Fruit fly (Drosophila melanogaster) whole organism, adult: ENCODE data around the gene mRpL9.

ENCODE experiments used
- CG11617 ChIP-seq: fragments of 200-800 bp; sonication (Bioruptor generic); optimal IDR thresholded peaks from 2 replicates; lab custom pipeline; 2017; ENCODE audit warnings: mild to moderate bottlenecking, missing biosample characterization, missing genetic modification reagents, missing genetic modification characterization
- CG12768 ChIP-seq: fragments of 200-800 bp; sonication (Bioruptor generic); optimal IDR thresholded peaks from 2 replicates; lab custom pipeline; 2017; ENCODE audit warnings: missing biosample characterization, missing genetic modification characterization, mild to moderate bottlenecking, moderate library complexity, missing genetic modification reagents
- CG14711 ChIP-seq: fragments of 200-800 bp; sonication (Bioruptor generic); optimal IDR thresholded peaks from 2 replicates; lab custom pipeline; 2018; ENCODE audit warnings: missing biosample characterization, mild to moderate bottlenecking, missing genetic modification characterization, moderate library complexity
- CG1620 ChIP-seq: fragments of 200-800 bp; sonication (Bioruptor generic); optimal IDR thresholded peaks from 2 replicates; lab custom pipeline; 2016; ENCODE audit warnings: missing biosample characterization, missing genetic modification characterization
- CG33017 ChIP-seq: fragments of 200-800 bp; sonication (Bioruptor generic); optimal IDR thresholded peaks from 2 replicates; lab custom pipeline; 2018; ENCODE audit warnings: missing biosample characterization, mild to moderate bottlenecking, missing genetic modification characterization, moderate library complexity
- CG5204 ChIP-seq: fragments of 200-800 bp; sonication (Bioruptor generic); optimal IDR thresholded peaks from 2 replicates; lab custom pipeline; 2016; ENCODE audit warnings: missing biosample characterization, missing genetic modification characterization
- CG7045 ChIP-seq: fragments of 200-800 bp; sonication (Bioruptor generic); optimal IDR thresholded peaks from 2 replicates; lab custom pipeline; 2017; ENCODE audit warnings: missing biosample characterization, mild to moderate bottlenecking, missing genetic modification characterization
- CG7101 ChIP-seq: fragments of 200-800 bp; sonication (Bioruptor generic); optimal IDR thresholded peaks from 2 replicates; lab custom pipeline; 2018; ENCODE audit warnings: missing biosample characterization, mild to moderate bottlenecking, missing genetic modification characterization, moderate library complexity
- Clk ChIP-seq: fragments of 200-800 bp; sonication (Bioruptor generic); optimal IDR thresholded peaks from 2 replicates; lab custom pipeline; 2017; ENCODE audit warnings: missing biosample characterization, missing genetic modification characterization
- Crg-1 ChIP-seq: fragments of 200-800 bp; sonication (Bioruptor generic); optimal IDR thresholded peaks from 2 replicates; lab custom pipeline; 2016; ENCODE audit warnings: missing biosample characterization, missing genetic modification characterization
- Hr96 ChIP-seq: fragments of 200-800 bp; sonication (Bioruptor generic); optimal IDR thresholded peaks from 2 replicates; lab custom pipeline; 2016; ENCODE audit warnings: missing biosample characterization, missing genetic modification characterization
- Mnt ChIP-seq: fragments of 200-800 bp; sonication (Bioruptor generic); optimal IDR thresholded peaks from 2 replicates; lab custom pipeline; 2016; ENCODE audit warnings: missing biosample characterization, mild to moderate bottlenecking, missing genetic modification characterization
- bab1 ChIP-seq: fragments of 200-800 bp; sonication (Bioruptor generic); optimal IDR thresholded peaks from 3 replicates; lab custom pipeline; 2019; ENCODE audit warnings: missing biosample characterization, mild to moderate bottlenecking, missing genetic modification characterization, moderate library complexity
- cic ChIP-seq: fragments of 200-800 bp; sonication (Bioruptor generic); optimal IDR thresholded peaks from 2 replicates; lab custom pipeline; 2017; ENCODE audit warnings: missing biosample characterization, mild to moderate bottlenecking, missing genetic modification characterization, moderate library complexity
- cnc ChIP-seq, 2 experiments: fragments of >200 bp; optimal IDR thresholded peaks; 2 replicates each; lab custom pipeline; 2017
- kay ChIP-seq: fragments of 200-800 bp; sonication (Bioruptor generic); peaks from one replicate; lab custom pipeline; 2016; ENCODE audit warnings: missing biosample characterization, missing genetic modification characterization, borderline replicate concordance
- ovo ChIP-seq: fragments of 200-800 bp; sonication (Bioruptor generic); optimal IDR thresholded peaks from 2 replicates; lab custom pipeline; 2016; ENCODE audit warnings: missing biosample characterization, missing genetic modification characterization
- pad ChIP-seq: fragments of 200-800 bp; sonication (Bioruptor generic); optimal IDR thresholded peaks from 3 replicates; lab custom pipeline; 2017; ENCODE audit warnings: missing biosample characterization, missing genetic modification characterization, mild to moderate bottlenecking, moderate library complexity, missing genetic modification reagents
- tj ChIP-seq: fragments of 200-800 bp; sonication (Bioruptor generic); optimal IDR thresholded peaks from 3 replicates; lab custom pipeline; 2017; ENCODE audit warnings: missing biosample characterization, mild to moderate bottlenecking, missing genetic modification characterization, moderate library complexity
- toe ChIP-seq: fragments of 200-800 bp; sonication (Bioruptor generic); optimal IDR thresholded peaks from 2 replicates; lab custom pipeline; 2016; ENCODE audit warnings: missing biosample characterization, missing genetic modification characterization

Gene mRpL9

dm6 chr3R:15288802-15289201 is 41.7 kb upstream of the mRpL9 start:
- TF ChIP-seq CG14711 (tag; lab: Kevin White, UChicago), result no peak
- TF ChIP-seq CG12768 (GFP tag; lab: Kevin White, UChicago), result no peak
- TF ChIP-seq Clk (GFP tag; lab: Kevin White, UChicago), result no peak
- no peak for TF ChIP-seq Hr96 (GFP tag; lab: Kevin White, UChicago)
- no peak for TF ChIP-seq CG7045
- TF ChIP-seq toe (GFP tag; lab: Kevin White, UChicago), result no peak
- no peak for TF ChIP-seq CG7101 (tag; lab: Kevin White, UChicago)
- no peak for TF ChIP-seq CG11617 (GFP tag; lab: Kevin White, UChicago)
- TF ChIP-seq CG5204 (GFP tag; lab: Kevin White, UChicago), result no peak
- no peak for TF ChIP-seq Crg-1
- TF ChIP-seq cnc (optimal IDR thresholded peaks at IDR 0.05; lab: Kevin White, UChicago), result no peak
- no peak for TF ChIP-seq kay
- TF ChIP-seq pad (GFP tag; lab: Kevin White, UChicago), result no peak
- TF ChIP-seq cic (GFP tag; lab: Kevin White, UChicago), result no peak
- no peak for TF ChIP-seq tj (GFP tag; lab: Kevin White, UChicago)
- TF ChIP-seq ovo (GFP tag; lab: Kevin White, UChicago), result no peak
- no peak for TF ChIP-seq CG1620 (GFP tag; lab: Kevin White, UChicago)

dm6 chr3R:15289828-15290641 is 40.5 kb upstream of the mRpL9 start:
- TF ChIP-seq pad (GFP tag; lab: Kevin White, UChicago) (peak; percentile 20), ovo (GFP tag; lab: Kevin White, UChicago) (peak; percentile 98), CG7101 (tag; lab: Kevin White, UChicago) (no peak)

- TF ChIP-seq cnc (optimal IDR thresholded peaks at IDR 0.05; lab: Kevin White, UChicago) (no peak), CG7045 (no peak), cic (GFP tag; lab: Kevin White, UChicago) (peak; percentile 53), Hr96 (GFP tag; lab: Kevin White, UChicago) (no peak), CG1620 (GFP tag; lab: Kevin White, UChicago) (peak; percentile 34), Mnt (GFP tag; lab: Kevin White, UChicago) (peak; percentile 41), Crg-1 (no peak), Clk (GFP tag; lab: Kevin White, UChicago) (no peak), bab1 (GFP tag; lab: Kevin White, UChicago) (no peak), kay (peak; percentile 95), pad (GFP tag; lab: Kevin White, UChicago) (peak; percentile 85), toe (GFP tag; lab: Kevin White, UChicago) (no peak), tj (GFP tag; lab: Kevin White, UChicago) (peak; percentile 78), CG12768 (GFP tag; lab: Kevin White, UChicago) (peak; percentile 20), ovo (GFP tag; lab: Kevin White, UChicago) (peak; percentile 26), CG5204 (GFP tag; lab: Kevin White, UChicago) (no peak), CG14711 (tag; lab: Kevin White, UChicago) (no peak), CG7101 (tag; lab: Kevin White, UChicago) (peak; percentile 2), CG11617 (GFP tag; lab: Kevin White, UChicago) (no peak), CG33017 (tag; lab: Kevin White, UChicago) (peak; percentile 15)
Measured at dm6 chr3R:15290642-15291118, 39.9 kb upstream of the mRpL9 start, which contains the start of gene CG45218. TSS of gene CG45218 (minus strand) at chr3R:15290799.

dm6 chr3R:15291551-15292223 is 38.9 kb upstream of the mRpL9 start:
- TF ChIP-seq kay (no peak), bab1 (GFP tag; lab: Kevin White, UChicago) (peak; percentile 7), CG7045 (no peak), CG12768 (GFP tag; lab: Kevin White, UChicago) (no peak), toe (GFP tag; lab: Kevin White, UChicago) (no peak), Crg-1 (peak; percentile 15), Mnt (GFP tag; lab: Kevin White, UChicago) (no peak), cnc (optimal IDR thresholded peaks at IDR 0.05; lab: Kevin White, UChicago) (no peak), Clk (GFP tag; lab: Kevin White, UChicago) (no peak), pad (GFP tag; lab: Kevin White, UChicago) (peak; percentile 15), ovo (GFP tag; lab: Kevin White, UChicago) (no peak)

- TF ChIP-seq CG11617 (GFP tag; lab: Kevin White, UChicago) (no peak), kay (peak; percentile 35), Clk (GFP tag; lab: Kevin White, UChicago) (peak; percentile 5), ovo (GFP tag; lab: Kevin White, UChicago) (no peak), pad (GFP tag; lab: Kevin White, UChicago) (peak; percentile 81)
Measured at dm6 chr3R:15292241-15293004, 38.1 kb upstream of the mRpL9 start.
